Worm (Caenorhabditis elegans) whole organism, L4 larva: Measurements from ENCODE around the gene haf-2.
A peak's percentile ranks its signal among the peaks of the same experiment; 100 is the strongest.

Experiments used
- T20F7.1 ChIP-seq: fragments of 200-800 bp; sonication (Bioruptor generic); optimal IDR thresholded peaks from 2 replicates; lab custom pipeline; 2018; ENCODE audit warnings: mild to moderate bottlenecking, missing genetic modification characterization, missing compliant biosample characterization
- T26A8.4 ChIP-seq: fragments of 200-800 bp; sonication (Bioruptor generic); IDR thresholded peaks from 2 replicates; pipeline ENCODE4 v1.3.6; 2022; ENCODE audit warnings: missing genetic modification characterization, missing compliant biosample characterization
- Y48G9A.11 ChIP-seq: fragments of 200-800 bp; sonication (Bioruptor generic); IDR thresholded peaks from 2 replicates; pipeline ENCODE4 v1.3.6; 2022; ENCODE audit warnings: missing genetic modification reagents, missing genetic modification characterization, missing compliant biosample characterization
- aha-1 ChIP-seq: fragments of 150-350 bp; peaks from one replicate; lab custom pipeline; 2014; ENCODE audit warnings: missing biosample characterization, missing genetic modification characterization
- ama-1 ChIP-seq: fragments of 150-350 bp; optimal IDR thresholded peaks from 2 replicates; lab custom pipeline; 2014; ENCODE audit warnings: inconsistent platforms, mixed read lengths
- ceh-82 ChIP-seq: sonication (generic microtip); optimal IDR thresholded peaks from 2 replicates; lab custom pipeline; 2017; ENCODE audit warnings: missing biosample characterization, missing genetic modification characterization
- ces-1 ChIP-seq: fragments of 150-350 bp; sonication (generic microtip); optimal IDR thresholded peaks from 4 replicates; lab custom pipeline; 2014; ENCODE audit warnings: missing biosample characterization, missing genetic modification reagents, missing genetic modification characterization
- ctbp-1 ChIP-seq: fragments of 200-800 bp; sonication (Bioruptor generic); IDR thresholded peaks from 2 replicates; pipeline ENCODE4 v1.3.6; 2022; ENCODE audit warnings: missing genetic modification reagents, missing genetic modification characterization, missing compliant biosample characterization
- daf-16 ChIP-seq, 3 experiments: sonication (generic microtip); optimal IDR thresholded peaks; 2 replicates each; lab custom pipeline; 2016 to 2017; ENCODE audit warnings: missing genetic modification characterization in 3 of 3, missing genetic modification reagents in 3 of 3, mild to moderate bottlenecking in 2 of 3, missing compliant biosample characterization in 2 of 3, missing biosample characterization in 1 of 3, moderate library complexity in 1 of 3
- daf-19 ChIP-seq: fragments of 200-800 bp; sonication (Bioruptor generic); conservative IDR thresholded peaks from 2 replicates; pipeline ENCODE4 v1.3.6; 2022; ENCODE audit warnings: missing genetic modification characterization, missing compliant biosample characterization
- dmd-6 ChIP-seq: fragments of 200-800 bp; sonication (Bioruptor generic); IDR thresholded peaks from 2 replicates; pipeline ENCODE4 v1.3.6; 2022; ENCODE audit warnings: missing genetic modification reagents, missing genetic modification characterization, missing compliant biosample characterization
- dmd-8 ChIP-seq: fragments of 200-800 bp; sonication (Bioruptor generic); IDR thresholded peaks from 2 replicates; pipeline ENCODE4 v1.3.6; 2022; ENCODE audit warnings: missing genetic modification characterization, missing compliant biosample characterization
- dpl-1 ChIP-seq: fragments of 150-350 bp; optimal IDR thresholded peaks from 2 replicates; lab custom pipeline; 2014; ENCODE audit warnings: missing biosample characterization, missing genetic modification reagents, missing genetic modification characterization
- dve-1 ChIP-seq: sonication (generic microtip); optimal IDR thresholded peaks from 2 replicates; lab custom pipeline; 2017; ENCODE audit warnings: antibody characterized with exemption, mild to moderate bottlenecking, missing genetic modification characterization, missing compliant biosample characterization; ENCODE audit not compliant: insufficient read depth
- hlh-11 ChIP-seq: fragments of 200-800 bp; sonication (Bioruptor generic); optimal IDR thresholded peaks from 2 replicates; lab custom pipeline; 2018; ENCODE audit warnings: mild to moderate bottlenecking, missing genetic modification characterization, missing compliant biosample characterization
- hlh-30 ChIP-seq: sonication (generic microtip); optimal IDR thresholded peaks from 2 replicates; lab custom pipeline; 2017; ENCODE audit warnings: antibody characterized with exemption, mild to moderate bottlenecking, missing genetic modification characterization, missing compliant biosample characterization; ENCODE audit not compliant: insufficient read depth
- lin-1 ChIP-seq: fragments of 200-800 bp; sonication (Bioruptor generic); IDR thresholded peaks from 2 replicates; pipeline ENCODE4 v1.3.6; 2022; ENCODE audit warnings: missing genetic modification reagents, missing genetic modification characterization, missing compliant biosample characterization
- lin-13 ChIP-seq: fragments of 150-350 bp; optimal IDR thresholded peaks from 2 replicates; lab custom pipeline; 2014; ENCODE audit warnings: missing biosample characterization, missing genetic modification reagents, missing genetic modification characterization
- mdl-1 ChIP-seq, 2 experiments: fragments of 150-350 bp in 1 of 2; sonication (generic microtip) in 1 of 2; optimal IDR thresholded peaks; 2 replicates each; lab custom pipeline; 2014 to 2017; ENCODE audit warnings: missing biosample characterization in 2 of 2, missing genetic modification characterization in 2 of 2
- mxl-2 ChIP-seq: fragments of 200-800 bp; sonication (Bioruptor generic); conservative IDR thresholded peaks from 2 replicates; pipeline ENCODE4 v1.3.6; 2022; ENCODE audit warnings: missing genetic modification reagents, missing genetic modification characterization, missing compliant biosample characterization
- mxl-3 ChIP-seq: fragments of 200-800 bp; sonication (Bioruptor generic); optimal IDR thresholded peaks from 2 replicates; lab custom pipeline; 2018; ENCODE audit warnings: mild to moderate bottlenecking, missing genetic modification characterization, missing compliant biosample characterization
- nhr-237 ChIP-seq: sonication (generic microtip); optimal IDR thresholded peaks from 2 replicates; lab custom pipeline; 2017; ENCODE audit warnings: missing biosample characterization, missing genetic modification characterization
- nhr-28 ChIP-seq: fragments of 150-350 bp; optimal IDR thresholded peaks from 2 replicates; lab custom pipeline; 2014; ENCODE audit warnings: missing biosample characterization, missing genetic modification characterization
- rbr-2 ChIP-seq: sonication (generic microtip); optimal IDR thresholded peaks from 2 replicates; lab custom pipeline; 2016; ENCODE audit warnings: missing genotype, missing genetic modification characterization, missing compliant biosample characterization
- saeg-2 ChIP-seq: fragments of 200-800 bp; sonication (Bioruptor generic); IDR thresholded peaks from 2 replicates; pipeline ENCODE4 v1.3.6; 2022; ENCODE audit warnings: missing genetic modification reagents, missing genetic modification characterization, missing compliant biosample characterization
- spr-1 ChIP-seq: sonication (generic microtip); optimal IDR thresholded peaks from 2 replicates; lab custom pipeline; 2016; ENCODE audit warnings: mild to moderate bottlenecking, missing genetic modification characterization, missing compliant biosample characterization
- unc-62 ChIP-seq, 3 experiments: fragments of 150-350 bp in 1 of 3; sonication (generic microtip); optimal IDR thresholded peaks in 2 of 3; peaks in 1 of 3; 1 replicate in 1 of 3; 2 replicates in 2 of 3; lab custom pipeline; 2014 to 2017; ENCODE audit warnings: missing biosample characterization in 3 of 3, missing genetic modification characterization in 3 of 3, missing genetic modification reagents in 3 of 3, missing genotype in 1 of 3
- vab-7 ChIP-seq: fragments of 200-800 bp; sonication (Bioruptor generic); IDR thresholded peaks from 2 replicates; pipeline ENCODE4 v1.3.6; 2022; ENCODE audit warnings: missing genetic modification reagents, missing genetic modification characterization, missing compliant biosample characterization
- zip-11 ChIP-seq: fragments of 200-800 bp; sonication (Bioruptor generic); IDR thresholded peaks from 2 replicates; pipeline ENCODE4 v1.3.6; 2022; ENCODE audit warnings: missing genetic modification characterization, missing compliant biosample characterization
- zip-2 ChIP-seq: fragments of 150-350 bp; optimal IDR thresholded peaks from 2 replicates; lab custom pipeline; 2014; ENCODE audit warnings: missing biosample characterization, missing genetic modification characterization
- ztf-11 ChIP-seq: fragments of 150-350 bp; optimal IDR thresholded peaks from 2 replicates; lab custom pipeline; 2014; ENCODE audit warnings: missing biosample characterization, missing genetic modification characterization

The haf-2 gene

ce11 chrII:7392052-7392694 lies 35.9 kb upstream of the haf-2 start (continued):
- no peak for TF ChIP-seq saeg-2
- peak; percentile 17 for TF ChIP-seq T20F7.1 (GFP tag; lab: Kevin White, UChicago)
- peak; percentile 36 for TF ChIP-seq ama-1 (lab: Kevin White, UChicago)
- peak; percentile 42; the same call in 1 of the 2 replicates for TF ChIP-seq ctbp-1
- TF ChIP-seq dmd-8, result no peak
- no peak for TF ChIP-seq lin-1 (GFP tag; lab: Robert Waterston, UW)
- TF ChIP-seq lin-13, result peak; percentile 42

- TF ChIP-seq mxl-3 (GFP tag; lab: Kevin White, UChicago) (peak; percentile 48), hlh-11 (tag; lab: Kevin White, UChicago) (peak; percentile 35), daf-16 (GFP tag; optimal IDR thresholded peaks at IDR 0.05; lab: Kevin White, UChicago) (peak in 1 of 2 experiments; percentile 29), daf-16 (tag; optimal IDR thresholded peaks at IDR 0.05; lab: Kevin White, UChicago) (peak; percentile 13), unc-62 (GFP tag; optimal IDR thresholded peaks at IDR 0.05 in 1 of 2; lab: Kevin White, UChicago) (peak in 1 of 2 experiments; percentile 57), unc-62 (tag; optimal IDR thresholded peaks at IDR 0.05; lab: Kevin White, UChicago) (no peak), spr-1 (tag; lab: Kevin White, UChicago) (no peak), rbr-2 (tag; lab: Kevin White, UChicago) (peak; percentile 27), ctbp-1 (0 out of 2 replicates have a peak, but pooled peaks have one; percentile 44), ceh-82 (tag; lab: Kevin White, UChicago) (no peak), aha-1 (peak; percentile 45), mdl-1 (tag; optimal IDR thresholded peaks at IDR 0.05; lab: Kevin White, UChicago) (peak in 1 of 2 experiments; percentile 60)
These were observed 34.1 kb upstream of the haf-2 start for ce11 chrII:7390335-7390734.

ce11 chrII:7385442-7385841 lies 29.2 kb upstream of the haf-2 start, which contains the start of gene sre-3:
TSS of gene sre-3 (plus strand) at chrII:7385742.
- no peak for TF ChIP-seq daf-19 (GFP tag; lab: Robert Waterston, UW)
- TF ChIP-seq aha-1, result peak; percentile 1
- TF ChIP-seq zip-11 (GFP tag; lab: Robert Waterston, UW), result no peak
- no peak for TF ChIP-seq saeg-2
- TF ChIP-seq mxl-2 (GFP tag; lab: Robert Waterston, UW), result no peak
- TF ChIP-seq nhr-237, result no peak
- no peak for TF ChIP-seq vab-7 (GFP tag; lab: Robert Waterston, UW)

ce11 chrII:7381947-7382346 lies 25.7 kb upstream of the haf-2 start:
- TF ChIP-seq zip-2 (tag; lab: Kevin White, UChicago), result no peak
- peak; percentile 15 for TF ChIP-seq nhr-28
- peak; percentile 11 for TF ChIP-seq hlh-30
- no peak for TF ChIP-seq daf-16 (GFP tag; optimal IDR thresholded peaks at IDR 0.05; lab: Kevin White, UChicago)
- TF ChIP-seq daf-16 (tag; optimal IDR thresholded peaks at IDR 0.05; lab: Kevin White, UChicago), result peak; percentile 91
- TF ChIP-seq dpl-1 (GFP tag; lab: Kevin White, UChicago), result no peak
- peak; percentile 26 for TF ChIP-seq T20F7.1 (GFP tag; lab: Kevin White, UChicago)
- TF ChIP-seq dmd-6 (GFP tag; lab: Robert Waterston, UW), result peak; percentile 77
- TF ChIP-seq ztf-11 (tag; lab: Kevin White, UChicago), result no peak
- TF ChIP-seq hlh-11 (tag; lab: Kevin White, UChicago), result peak; percentile 58
- TF ChIP-seq dve-1, result peak; percentile 71

ce11 chrII:7381142-7381611 lies 25.0 kb upstream of the haf-2 start, which contains the start of gene C07D10.5:
TSS of gene C07D10.5 (plus strand) at chrII:7381561.
- TF ChIP-seq ces-1 (GFP tag; lab: Kevin White, UChicago) (no peak), T26A8.4 (no peak), mxl-3 (GFP tag; lab: Kevin White, UChicago) (no peak), Y48G9A.11 (GFP tag; lab: Robert Waterston, UW) (no peak)
